Worm (Caenorhabditis elegans): ENCODE measurements around the gene F54D5.17.

F54D5.17 gene

ce11 chrII:11591558-11591957, 35.1 kb downstream of the F54D5.17 start:
- TF ChIP-seq aha-1 (tag) (peak; percentile 69), dpl-1 (GFP tag; optimal IDR thresholded peaks at IDR 0.05) (no peak)

ce11 chrII:11592023-11592422, 35.6 kb downstream of the F54D5.17 start, which contains the start of gene F07A11.1:
TSS of gene F07A11.1 (minus strand) at chrII:11592123.
- no peak for TF ChIP-seq nhr-102 (tag; optimal IDR thresholded peaks at IDR 0.05)
- TF ChIP-seq unc-130 (GFP tag; optimal IDR thresholded peaks at IDR 0.05), result peak; percentile 10
- TF ChIP-seq hmg-1.1 (GFP tag; IDR thresholded peaks at IDR 0.05), result no peak

ce11 chrII:11595368-11595996, 39.0 kb downstream of the F54D5.17 start, which contains the start of gene gfat-1:
TSS of gene gfat-1 (minus strand) at chrII:11595418.
- TF ChIP-seq mdl-1 (tag; optimal IDR thresholded peaks at IDR 0.05) (peak; percentile 37 to 89), lin-38 (GFP tag; IDR thresholded peaks at IDR 0.05) (peak; percentile 16; the same call in 1 of the 2 replicates), hlh-30 (tag; optimal IDR thresholded peaks at IDR 0.05; ENCODE audit: insufficient read depth) (peak; percentile 57), T20F7.1 (GFP tag; optimal IDR thresholded peaks at IDR 0.05) (no peak), mes-2 (tag; optimal IDR thresholded peaks at IDR 0.05; ENCODE audit: poor library complexity, severe bottlenecking) (peak; percentile 43), dve-1 (tag; optimal IDR thresholded peaks at IDR 0.05; ENCODE audit: insufficient read depth) (no peak), tra-1 (GFP tag; IDR thresholded peaks at IDR 0.05) (no peak), duxl-1 (tag; optimal IDR thresholded peaks at IDR 0.05; ENCODE audit: poor library complexity) (no peak), lsy-2 (tag; optimal IDR thresholded peaks at IDR 0.05) (peak in 1 of 2 experiments; percentile 17), nhr-28 (tag; optimal IDR thresholded peaks at IDR 0.05) (no peak), ctbp-1 (GFP tag; IDR thresholded peaks at IDR 0.05) (0 out of 2 replicates have a peak, but pooled peaks have one; percentile 34), lin-15B (tag; optimal IDR thresholded peaks at IDR 0.05) (no peak), ceh-28 (tag; optimal IDR thresholded peaks at IDR 0.05) (no peak), lim-7 (GFP tag; IDR thresholded peaks at IDR 0.05) (0 out of 2 replicates have a peak, but pooled peaks have one; percentile 8), lir-3 (tag; optimal IDR thresholded peaks at IDR 0.05) (no peak), nhr-77 (tag; optimal IDR thresholded peaks at IDR 0.05) (no peak), daf-16 (GFP tag; optimal IDR thresholded peaks at IDR 0.05) (no peak), daf-16 (tag; optimal IDR thresholded peaks at IDR 0.05) (no peak), F49E8.2 (tag; optimal IDR thresholded peaks at IDR 0.05; ENCODE audit: borderline replicate concordance) (no peak), dpl-1 (GFP tag; optimal IDR thresholded peaks at IDR 0.05) (peak; percentile 9), spr-1 (tag; optimal IDR thresholded peaks at IDR 0.05) (no peak), nhr-6 (tag; optimal IDR thresholded peaks at IDR 0.05) (peak; percentile 21), set-16 (GFP tag; IDR thresholded peaks at IDR 0.05) (peak; percentile 32), ztf-7 (tag; optimal IDR thresholded peaks at IDR 0.05) (no peak), madf-9 (GFP tag; conservative IDR thresholded peaks at IDR 0.05) (no peak), Y105C5A.15 (GFP tag; IDR thresholded peaks at IDR 0.05) (no peak), lin-39 (tag; optimal IDR thresholded peaks at IDR 0.05) (no peak), snpc-4 (tag; optimal IDR thresholded peaks at IDR 0.05) (no peak), madf-5 (GFP tag; IDR thresholded peaks at IDR 0.05) (no peak), ceh-20 (GFP tag; IDR thresholded peaks at IDR 0.05) (no peak), gei-8 (GFP tag; optimal IDR thresholded peaks at IDR 0.05) (no peak)

DNA sequence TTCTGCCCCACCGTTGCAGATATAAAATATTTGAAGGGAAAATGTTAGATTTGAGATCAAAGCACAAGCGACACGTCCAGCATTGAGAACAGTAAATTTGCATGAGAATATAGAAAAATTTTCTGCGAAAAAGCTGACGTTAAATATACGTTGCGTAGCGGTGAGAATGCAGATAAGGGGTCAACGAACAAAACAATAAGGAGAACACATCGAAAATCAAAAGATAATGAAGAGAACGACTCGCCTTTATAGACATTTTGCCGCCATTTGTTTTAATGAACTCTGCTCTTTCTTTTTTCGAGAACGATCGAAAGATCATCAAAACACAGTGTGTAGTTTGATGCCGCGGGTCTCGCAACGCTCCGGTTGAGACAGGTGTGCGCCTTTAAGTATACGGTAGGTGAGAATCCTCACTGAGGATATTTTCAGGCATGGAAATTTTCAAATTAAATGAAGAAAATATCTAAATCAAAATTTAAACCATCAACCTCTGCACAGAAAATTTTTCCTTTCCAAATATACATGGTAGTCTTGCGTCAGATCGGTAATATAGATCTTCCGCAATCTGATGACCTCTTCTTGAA, 39.8 kb downstream of the F54D5.17 start:
- TF ChIP-seq daf-12 (tag; optimal IDR thresholded peaks at IDR 0.05) (no peak), Y48G9A.11 (GFP tag; IDR thresholded peaks at IDR 0.05) (0 out of 2 replicates have a peak, but pooled peaks have one; percentile 22), hlh-11 (tag; optimal IDR thresholded peaks at IDR 0.05) (peak; percentile 29), pha-4 (GFP tag; IDR thresholded peaks at IDR 0.05) (no peak), pha-4 (tag; optimal IDR thresholded peaks at IDR 0.05) (no peak), lsy-2 (tag; optimal IDR thresholded peaks at IDR 0.05) (peak in 1 of 2 experiments; percentile 36), F49E8.2 (tag; optimal IDR thresholded peaks at IDR 0.05; ENCODE audit: borderline replicate concordance) (peak; percentile 71), lin-38 (GFP tag; IDR thresholded peaks at IDR 0.05) (peak; percentile 63), unc-130 (GFP tag; optimal IDR thresholded peaks at IDR 0.05) (peak; percentile 11), snpc-1.2 (GFP tag; IDR thresholded peaks at IDR 0.05) (0 out of 2 replicates have a peak, but pooled peaks have one; percentile 23), nhr-48 (tag; optimal IDR thresholded peaks at IDR 0.05) (peak; percentile 41), dmd-6 (GFP tag; IDR thresholded peaks at IDR 0.05) (peak; percentile 45; the same call in 1 of the 2 replicates), daf-16 (GFP tag; optimal IDR thresholded peaks at IDR 0.05) (no peak), daf-16 (tag; optimal IDR thresholded peaks at IDR 0.05) (peak; percentile 54), pqm-1 (tag; optimal IDR thresholded peaks at IDR 0.05) (peak; percentile 4), dve-1 (tag; optimal IDR thresholded peaks at IDR 0.05; ENCODE audit: insufficient read depth) (peak; percentile 4)

Data from whole organism, L4 larva.